Fruit fly (Drosophila melanogaster): ENCODE data around the gene Mat89Ba.

The Mat89Ba gene

DNA sequence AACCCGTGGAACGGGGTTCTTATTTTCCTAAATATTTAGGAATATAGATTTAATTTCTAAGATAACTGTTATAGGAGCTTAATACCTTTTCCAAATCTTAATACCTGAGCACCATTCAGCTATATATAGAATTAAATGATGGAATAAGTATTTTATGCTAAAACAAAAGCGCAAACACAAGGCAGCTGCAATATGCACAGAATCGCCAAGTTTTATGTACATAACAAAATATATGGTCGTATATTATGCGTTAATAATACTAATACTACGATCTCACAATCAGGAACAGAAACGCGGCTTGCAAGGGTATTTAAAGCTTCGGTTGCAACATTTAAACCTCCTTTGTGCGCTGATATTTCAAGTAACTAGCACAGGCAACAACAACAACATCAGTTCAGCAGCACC is 37.5 kb downstream of the Mat89Ba start (continued):
- TF ChIP-seq otp (GFP tag; IDR thresholded peaks at IDR 0.05) (no peak), repo (GFP tag; optimal IDR thresholded peaks at IDR 0.05) (no peak), psq (GFP tag; optimal IDR thresholded peaks at IDR 0.05) (no peak), CG3065 (GFP tag; optimal IDR thresholded peaks at IDR 0.05) (no peak), Mes4 (GFP tag; optimal IDR thresholded peaks at IDR 0.05) (no peak), slbo (GFP tag; IDR thresholded peaks at IDR 0.05) (no peak), onecut (GFP tag; IDR thresholded peaks at IDR 0.05) (no peak), ci (GFP tag; IDR thresholded peaks at IDR 0.05) (no peak), CG1792 (GFP tag; optimal IDR thresholded peaks at IDR 0.05) (no peak), CG7372 (GFP tag; IDR thresholded peaks at IDR 0.05) (no peak), Med (GFP tag) (peak; percentile 4), CG13296 (GFP tag; optimal IDR thresholded peaks at IDR 0.05) (no peak), grn (GFP tag; optimal IDR thresholded peaks at IDR 0.05) (no peak), Usf (GFP tag; optimal IDR thresholded peaks at IDR 0.05) (peak; percentile 23), gro (GFP tag; optimal IDR thresholded peaks at IDR 0.05) (no peak), CG15601 (tag; optimal IDR thresholded peaks at IDR 0.05) (peak; percentile 23), Sry-β (GFP tag; optimal IDR thresholded peaks at IDR 0.05) (no peak), CG10321 (GFP tag; IDR thresholded peaks at IDR 0.05) (no peak), Hsf (GFP tag; optimal IDR thresholded peaks at IDR 0.05) (peak; percentile 34), oc (tag; optimal IDR thresholded peaks at IDR 0.05) (no peak), tin (GFP tag; optimal IDR thresholded peaks at IDR 0.05) (no peak), gem (tag; optimal IDR thresholded peaks at IDR 0.05) (peak; percentile 72), CG3838 (GFP tag; optimal IDR thresholded peaks at IDR 0.05) (no peak), dan (GFP tag; IDR thresholded peaks at IDR 0.05) (no peak), Hr39 (optimal IDR thresholded peaks at IDR 0.05) (no peak), Sry-δ (GFP tag; optimal IDR thresholded peaks at IDR 0.05) (no peak), Bgb (GFP tag; IDR thresholded peaks at IDR 0.05; ENCODE audit: partially characterized antibody) (no peak), zfh1 (GFP tag; IDR thresholded peaks at IDR 0.05) (no peak), tio (GFP tag; optimal IDR thresholded peaks at IDR 0.05) (peak; percentile 29), CG9876 (GFP tag; optimal IDR thresholded peaks at IDR 0.05) (no peak), Dad (GFP tag; optimal IDR thresholded peaks at IDR 0.05) (no peak), klu (GFP tag; IDR thresholded peaks at IDR 0.05) (no peak), gcm (GFP tag; optimal IDR thresholded peaks at IDR 0.05) (no peak), nerfin-2 (GFP tag; IDR thresholded peaks at IDR 0.05; ENCODE audit: partially characterized antibody) (no peak), sc (optimal IDR thresholded peaks at IDR 0.05) (no peak), sc (GFP tag; optimal IDR thresholded peaks at IDR 0.05) (peak; percentile 59), Elba2 (GFP tag; optimal IDR thresholded peaks at IDR 0.05) (no peak), CG1529 (GFP tag; optimal IDR thresholded peaks at IDR 0.05) (peak; percentile 41), CG11456 (GFP tag; IDR thresholded peaks at IDR 0.05) (no peak), Atf3 (GFP tag; optimal IDR thresholded peaks at IDR 0.05) (no peak), Fer3 (tag; optimal IDR thresholded peaks at IDR 0.05) (peak; percentile 4), CG7745 (tag; optimal IDR thresholded peaks at IDR 0.05) (no peak), ttk (GFP tag; IDR thresholded peaks at IDR 0.05) (no peak), CG9797 (GFP tag; optimal IDR thresholded peaks at IDR 0.05) (no peak), ind (GFP tag; optimal IDR thresholded peaks at IDR 0.05) (no peak), Dbx (GFP tag; IDR thresholded peaks at IDR 0.05) (no peak), bbx (GFP tag; IDR thresholded peaks at IDR 0.05; ENCODE audit: partially characterized antibody) (no peak), HHEX (GFP tag; optimal IDR thresholded peaks at IDR 0.05) (peak; percentile 19), CG17568 (GFP tag; optimal IDR thresholded peaks at IDR 0.05) (no peak), CoRest (tag; optimal IDR thresholded peaks at IDR 0.05) (peak; percentile 61), CG9817 (tag; optimal IDR thresholded peaks at IDR 0.05) (no peak), CG17359 (tag; optimal IDR thresholded peaks at IDR 0.05) (peak; percentile 50), CG18619 (GFP tag; optimal IDR thresholded peaks at IDR 0.05) (peak; percentile 47)
